Fruit fly (Drosophila melanogaster) whole organism, pupa: ENCODE measurements around the gene Takl2.

Source experiments
- CG10348 ChIP-seq: fragments of 200-800 bp; sonication (Bioruptor generic); IDR thresholded peaks from 2 replicates; pipeline ENCODE4 v1.3.6; 2022; ENCODE audit warnings: missing biosample characterization, missing genetic modification characterization
- CG12605 ChIP-seq: fragments of 200-800 bp; sonication (Bioruptor generic); IDR thresholded peaks from 2 replicates; pipeline ENCODE4 v1.3.6; 2022; ENCODE audit warnings: missing biosample characterization, missing genetic modification characterization
- CG13204 ChIP-seq: fragments of 200-800 bp; sonication (Bioruptor generic); optimal IDR thresholded peaks from 2 replicates; lab custom pipeline; 2018; ENCODE audit warnings: missing biosample characterization, mild to moderate bottlenecking, missing genetic modification characterization, moderate library complexity
- CG14655 ChIP-seq: fragments of 200-800 bp; sonication (Bioruptor generic); optimal IDR thresholded peaks from 3 replicates; lab custom pipeline; 2017; ENCODE audit warnings: mild to moderate bottlenecking, missing biosample characterization, missing genetic modification reagents, missing genetic modification characterization
- CG32121 ChIP-seq: fragments of 200-800 bp; sonication (Bioruptor generic); IDR thresholded peaks from 2 replicates; pipeline ENCODE4 v1.3.6; 2022; ENCODE audit warnings: missing biosample characterization, missing genetic modification characterization
- CG4496 ChIP-seq: fragments of 200-800 bp; sonication (Bioruptor generic); IDR thresholded peaks from 3 replicates; pipeline ENCODE4 v1.3.6; 2022; ENCODE audit warnings: missing biosample characterization, missing genetic modification characterization
- CG8159 ChIP-seq: fragments of 200-800 bp; sonication (Bioruptor generic); optimal IDR thresholded peaks from 3 replicates; lab custom pipeline; 2018; ENCODE audit warnings: missing biosample characterization, mild to moderate bottlenecking, missing genetic modification characterization, moderate library complexity
- CG8301 ChIP-seq: fragments of 200-800 bp; sonication (Bioruptor generic); optimal IDR thresholded peaks from 2 replicates; lab custom pipeline; 2018; ENCODE audit warnings: missing biosample characterization, mild to moderate bottlenecking, missing genetic modification characterization
- CG9948 ChIP-seq: fragments of 200-800 bp; sonication (Bioruptor generic); optimal IDR thresholded peaks from 2 replicates; lab custom pipeline; 2018; ENCODE audit warnings: missing biosample characterization, mild to moderate bottlenecking, missing genetic modification characterization, moderate library complexity
- EcR ChIP-seq: fragments of 200-800 bp; sonication (Bioruptor generic); optimal IDR thresholded peaks from 3 replicates; lab custom pipeline; 2019; ENCODE audit warnings: missing biosample characterization, missing genetic modification characterization, mild to moderate bottlenecking, moderate library complexity, missing genetic modification reagents
- Pif1B ChIP-seq: fragments of 200-800 bp; sonication (Bioruptor generic); optimal IDR thresholded peaks from 3 replicates; lab custom pipeline; 2016; ENCODE audit warnings: missing biosample characterization, missing genetic modification characterization
- Snoo ChIP-seq: fragments of 200-800 bp; sonication (Bioruptor generic); optimal IDR thresholded peaks from 3 replicates; lab custom pipeline; 2017; ENCODE audit warnings: missing biosample characterization, mild to moderate bottlenecking, missing genetic modification characterization, inconsistent platforms
- gl ChIP-seq: fragments of 200-800 bp; sonication (Bioruptor generic); optimal IDR thresholded peaks from 2 replicates; lab custom pipeline; 2018; ENCODE audit warnings: missing biosample characterization, mild to moderate bottlenecking, missing genetic modification characterization

DNA sequence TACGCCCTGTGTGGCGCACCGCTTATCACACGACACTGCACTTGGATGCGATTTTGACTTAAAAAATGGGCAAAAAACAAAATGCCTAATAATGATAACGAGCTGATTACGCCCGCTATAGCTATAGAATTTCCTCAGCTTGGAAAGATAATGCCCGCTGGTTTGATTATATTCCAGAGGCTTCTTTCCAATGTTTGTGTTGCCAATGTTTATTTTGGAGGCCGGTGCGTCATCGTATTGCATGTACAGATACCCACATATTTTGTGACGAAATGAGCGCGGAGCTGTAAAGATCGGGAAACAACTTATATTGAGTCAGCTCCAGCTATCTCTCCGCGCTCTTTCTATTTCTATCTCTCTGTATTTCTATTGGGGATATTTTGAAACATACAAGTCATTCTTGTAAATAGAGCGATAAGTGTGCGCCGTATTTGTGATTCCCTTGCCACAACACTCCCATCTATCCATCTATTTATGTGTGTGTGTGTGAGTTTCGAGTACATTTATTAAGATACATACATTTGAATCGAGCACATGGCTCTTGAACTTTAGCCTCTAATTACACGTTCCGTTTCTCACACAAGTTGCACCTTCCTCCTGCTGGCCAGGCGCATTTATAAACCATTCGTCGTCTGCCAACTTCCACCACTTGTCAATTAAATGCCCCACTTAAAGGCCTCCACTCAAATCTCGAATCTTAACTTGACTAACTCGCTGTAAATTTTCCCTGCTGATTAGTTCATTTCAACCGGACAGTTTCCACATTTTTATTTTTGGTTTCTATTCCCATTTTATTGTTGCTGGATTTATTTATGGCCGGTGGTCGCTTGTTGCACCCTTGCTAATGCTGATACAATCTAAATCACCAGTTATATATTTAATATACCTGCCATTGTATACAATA, 49.4 kb downstream of the Takl2 start:
- TF ChIP-seq Pif1B (GFP tag; lab: Kevin White, UChicago): no peak
- no peak for TF ChIP-seq CG4496 (GFP tag; lab: Robert Waterston, UW)
- TF ChIP-seq EcR (GFP tag; lab: Kevin White, UChicago): no peak
- TF ChIP-seq CG32121 (GFP tag; lab: Robert Waterston, UW): no peak
- no peak for TF ChIP-seq CG10348 (GFP tag; lab: Robert Waterston, UW)
- TF ChIP-seq gl: no peak
- no peak for TF ChIP-seq CG9948 (tag; lab: Kevin White, UChicago)
- TF ChIP-seq CG8301 (tag; lab: Kevin White, UChicago): no peak
- TF ChIP-seq CG12605: no peak
- no peak for TF ChIP-seq Snoo
- TF ChIP-seq CG14655 (GFP tag; lab: Kevin White, UChicago): no peak
- TF ChIP-seq CG8159 (tag; lab: Kevin White, UChicago): no peak
- TF ChIP-seq CG13204 (GFP tag; lab: Kevin White, UChicago): no peak
